Fruit fly (Drosophila melanogaster) whole organism, embryonic: ENCODE measurements around the gene lectin-37Da.

Experiments
- Asciz ChIP-seq: fragments of 200-800 bp; sonication (Bioruptor generic); optimal IDR thresholded peaks from 2 replicates; lab custom pipeline; 2017; ENCODE audit warnings: missing biosample characterization, mild to moderate bottlenecking, missing genetic modification characterization, missing genetic modification reagents
- CG12071 ChIP-seq: fragments of 200-800 bp; sonication (Bioruptor generic); optimal IDR thresholded peaks from 3 replicates; lab custom pipeline; 2018; ENCODE audit warnings: missing biosample characterization, mild to moderate bottlenecking, missing genetic modification characterization
- CG13894 ChIP-seq: fragments of 200-800 bp; sonication (Bioruptor generic); optimal IDR thresholded peaks from 3 replicates; lab custom pipeline; 2018; ENCODE audit warnings: missing biosample characterization, mild to moderate bottlenecking, missing genetic modification characterization, moderate library complexity
- CG14014 ChIP-seq: fragments of 200-800 bp; sonication (Bioruptor generic); IDR thresholded peaks from 2 replicates; pipeline ENCODE4 v1.3.6; 2022; ENCODE audit warnings: missing biosample characterization, missing genetic modification characterization
- CG14050 ChIP-seq: fragments of 200-800 bp; sonication (Bioruptor generic); IDR thresholded peaks from 3 replicates; pipeline ENCODE4 v1.3.6; 2022; ENCODE audit warnings: missing biosample characterization, missing genetic modification characterization
- CG14860 ChIP-seq: fragments of 200-800 bp; sonication (Bioruptor generic); IDR thresholded peaks from 3 replicates; pipeline ENCODE4 v1.3.6; 2022; ENCODE audit warnings: missing biosample characterization, missing genetic modification characterization; ENCODE audit not compliant: partially characterized antibody
- CG15514 ChIP-seq: fragments of 200-800 bp; sonication (Bioruptor generic); optimal IDR thresholded peaks from 3 replicates; lab custom pipeline; 2017; ENCODE audit warnings: missing biosample characterization, missing genetic modification characterization, mild to moderate bottlenecking, moderate library complexity, missing genetic modification reagents
- CG1603 ChIP-seq: fragments of 200-800 bp; sonication (Bioruptor generic); optimal IDR thresholded peaks from 2 replicates; lab custom pipeline; 2019; ENCODE audit warnings: missing biosample characterization, mild to moderate bottlenecking, missing genetic modification characterization, moderate library complexity
- CG17912 ChIP-seq: fragments of 200-800 bp; sonication (Bioruptor generic); optimal IDR thresholded peaks from 2 replicates; lab custom pipeline; 2018; ENCODE audit warnings: missing biosample characterization, mild to moderate bottlenecking, missing genetic modification characterization
- CG18262 ChIP-seq: fragments of 200-800 bp; optimal IDR thresholded peaks from 3 replicates; lab custom pipeline; 2019; ENCODE audit warnings: missing biosample characterization, mild to moderate bottlenecking, missing genetic modification characterization, moderate library complexity
- CG1832 ChIP-seq: fragments of 200-800 bp; sonication (Bioruptor generic); optimal IDR thresholded peaks from 2 replicates; lab custom pipeline; 2017; ENCODE audit warnings: missing biosample characterization, mild to moderate bottlenecking, missing genetic modification characterization, inconsistent platforms
- CG2116 ChIP-seq: fragments of 200-800 bp; sonication (Bioruptor generic); optimal IDR thresholded peaks from 3 replicates; lab custom pipeline; 2018; ENCODE audit warnings: missing biosample characterization, mild to moderate bottlenecking, missing genetic modification characterization
- CG2712 ChIP-seq: fragments of 200-800 bp; optimal IDR thresholded peaks from 3 replicates; lab custom pipeline; 2019; ENCODE audit warnings: missing biosample characterization, mild to moderate bottlenecking, missing genetic modification characterization, moderate library complexity
- CG3407 ChIP-seq: fragments of 200-800 bp; sonication (Bioruptor generic); optimal IDR thresholded peaks from 2 replicates; lab custom pipeline; 2018; ENCODE audit warnings: missing biosample characterization, mild to moderate bottlenecking, missing genetic modification characterization
- CG7357 ChIP-seq: fragments of 200-800 bp; sonication (Bioruptor generic); IDR thresholded peaks from 3 replicates; pipeline ENCODE4 v1.3.6; 2022; ENCODE audit warnings: missing biosample characterization, missing genetic modification characterization
- CG7372 ChIP-seq: fragments of 200-800 bp; sonication (Bioruptor generic); IDR thresholded peaks from 2 replicates; pipeline ENCODE4 v1.3.6; 2022; ENCODE audit warnings: missing biosample characterization, missing genetic modification characterization
- CG9876 ChIP-seq: fragments of 200-800 bp; sonication (Bioruptor generic); optimal IDR thresholded peaks from 2 replicates; lab custom pipeline; 2016; ENCODE audit warnings: missing biosample characterization, missing genetic modification characterization
- Dp ChIP-seq: fragments of 200-800 bp; sonication (Bioruptor generic); optimal IDR thresholded peaks from 2 replicates; lab custom pipeline; 2018; ENCODE audit warnings: missing biosample characterization, mild to moderate bottlenecking, missing genetic modification characterization, moderate library complexity
- E2f2 ChIP-seq: fragments of 200-800 bp; sonication (Bioruptor generic); IDR thresholded peaks from 2 replicates; pipeline ENCODE4 v1.3.6; 2022; ENCODE audit warnings: missing biosample characterization, missing genetic modification characterization
- Fer3 ChIP-seq: fragments of 200-800 bp; sonication (Bioruptor generic); optimal IDR thresholded peaks from 2 replicates; lab custom pipeline; 2018; ENCODE audit warnings: missing biosample characterization, mild to moderate bottlenecking, missing genetic modification characterization, moderate library complexity
- H15 ChIP-seq: fragments of 200-800 bp; sonication (Bioruptor generic); IDR thresholded peaks from 3 replicates; pipeline ENCODE4 v1.3.6; 2022; ENCODE audit warnings: missing biosample characterization, missing genetic modification characterization
- HLH54F ChIP-seq: fragments of 200-800 bp; sonication (Bioruptor generic); optimal IDR thresholded peaks from 3 replicates; lab custom pipeline; 2016; ENCODE audit warnings: missing biosample characterization, missing genetic modification characterization
- Hand ChIP-seq: fragments of 200-800 bp; sonication (Bioruptor generic); optimal IDR thresholded peaks from 2 replicates; lab custom pipeline; 2017; ENCODE audit warnings: mild to moderate bottlenecking, missing biosample characterization, missing genetic modification reagents, missing genetic modification characterization
- Hmx ChIP-seq: fragments of 200-800 bp; sonication (Bioruptor generic); optimal IDR thresholded peaks from 2 replicates; lab custom pipeline; 2016; ENCODE audit warnings: missing biosample characterization, missing genetic modification characterization
- Hr39 ChIP-seq: fragments of >200 bp; optimal IDR thresholded peaks from 2 replicates; lab custom pipeline; 2017
- Hsf ChIP-seq: fragments of 200-800 bp; sonication (Bioruptor generic); optimal IDR thresholded peaks from 3 replicates; lab custom pipeline; 2016; ENCODE audit warnings: missing biosample characterization, missing genetic modification characterization
- Lpt ChIP-seq: fragments of >200 bp; optimal IDR thresholded peaks from 2 replicates; lab custom pipeline; 2018; ENCODE audit warnings: missing biosample characterization, missing genetic modification characterization
- NC2β ChIP-seq: fragments of 200-800 bp; sonication (Bioruptor generic); optimal IDR thresholded peaks from 2 replicates; lab custom pipeline; 2016; ENCODE audit warnings: missing biosample characterization, missing genetic modification characterization
- Sox102F ChIP-seq: fragments of 200-800 bp; sonication (Bioruptor generic); optimal IDR thresholded peaks from 2 replicates; lab custom pipeline; 2018; ENCODE audit warnings: missing biosample characterization, mild to moderate bottlenecking, missing genetic modification characterization, moderate library complexity
- Vsx1 ChIP-seq: fragments of 200-800 bp; sonication (Bioruptor generic); optimal IDR thresholded peaks from 2 replicates; lab custom pipeline; 2017; ENCODE audit warnings: missing biosample characterization, mild to moderate bottlenecking, missing genetic modification characterization, missing genetic modification reagents
- amos ChIP-seq: fragments of 200-800 bp; sonication (Bioruptor generic); IDR thresholded peaks from 2 replicates; pipeline ENCODE4 v1.3.6; 2022; ENCODE audit warnings: missing biosample characterization, missing genetic modification characterization; ENCODE audit not compliant: partially characterized antibody
- aop ChIP-seq: fragments of 200-800 bp; sonication (Bioruptor generic); IDR thresholded peaks from 2 replicates; pipeline ENCODE4 v1.3.6; 2022; ENCODE audit warnings: missing biosample characterization, missing genetic modification characterization
- ara ChIP-seq: fragments of 200-800 bp; sonication (Bioruptor generic); IDR thresholded peaks from 2 replicates; pipeline ENCODE4 v1.3.6; 2022; ENCODE audit warnings: missing biosample characterization, missing genetic modification characterization
- bowl ChIP-seq: fragments of 200-800 bp; sonication (Bioruptor generic); IDR thresholded peaks from 2 replicates; pipeline ENCODE4 v1.3.6; 2022; ENCODE audit warnings: missing biosample characterization, missing genetic modification characterization
- crp ChIP-seq, 2 experiments: fragments of 200-800 bp; sonication (Bioruptor generic); optimal IDR thresholded peaks; 2 replicates in 1 of 2; 3 replicates in 1 of 2; lab custom pipeline; 2017; ENCODE audit warnings: missing biosample characterization in 2 of 2, missing genetic modification characterization in 2 of 2, mild to moderate bottlenecking in 1 of 2, moderate library complexity in 1 of 2
- disco-r ChIP-seq: fragments of 200-800 bp; sonication (Bioruptor generic); optimal IDR thresholded peaks from 2 replicates; lab custom pipeline; 2016; ENCODE audit warnings: missing biosample characterization, missing genetic modification characterization
- ewg ChIP-seq: fragments of 200-800 bp; sonication (Bioruptor generic); optimal IDR thresholded peaks from 3 replicates; lab custom pipeline; 2017; ENCODE audit warnings: mild to moderate bottlenecking, missing biosample characterization, missing genetic modification reagents, missing genetic modification characterization
- gcm2 ChIP-seq: fragments of 200-800 bp; sonication (Bioruptor generic); optimal IDR thresholded peaks from 2 replicates; lab custom pipeline; 2016; ENCODE audit warnings: missing biosample characterization, missing genetic modification characterization
- gsb-n ChIP-seq: fragments of 200-800 bp; sonication (Bioruptor generic); optimal IDR thresholded peaks from 3 replicates; lab custom pipeline; 2018; ENCODE audit warnings: missing biosample characterization, mild to moderate bottlenecking, missing genetic modification characterization
- hbn ChIP-seq: fragments of 200-800 bp; sonication (Bioruptor generic); IDR thresholded peaks from 2 replicates; pipeline ENCODE4 v1.3.6; 2022; ENCODE audit warnings: missing biosample characterization, missing genetic modification characterization; ENCODE audit not compliant: partially characterized antibody
- pita ChIP-seq: fragments of 200-800 bp; sonication (Bioruptor generic); optimal IDR thresholded peaks from 2 replicates; lab custom pipeline; 2017; ENCODE audit warnings: missing biosample characterization, mild to moderate bottlenecking, missing genetic modification characterization
- pnt ChIP-seq: fragments of 200-800 bp; sonication (Bioruptor generic); optimal IDR thresholded peaks from 3 replicates; lab custom pipeline; 2016; ENCODE audit warnings: missing biosample characterization, missing genetic modification characterization
- pros ChIP-seq: fragments of 200-800 bp; sonication (Bioruptor generic); optimal IDR thresholded peaks from 3 replicates; lab custom pipeline; 2019; ENCODE audit warnings: missing biosample characterization, mild to moderate bottlenecking, missing genetic modification characterization, moderate library complexity
- repo ChIP-seq: fragments of 200-800 bp; sonication (Bioruptor generic); optimal IDR thresholded peaks from 2 replicates; lab custom pipeline; 2016; ENCODE audit warnings: missing biosample characterization, missing genetic modification characterization
- schlank ChIP-seq: fragments of 200-800 bp; sonication (Bioruptor generic); optimal IDR thresholded peaks from 2 replicates; lab custom pipeline; 2018; ENCODE audit warnings: missing biosample characterization, mild to moderate bottlenecking, missing genetic modification characterization
- sens ChIP-seq: fragments of 200-800 bp; sonication (Bioruptor generic); peaks from one replicate; lab custom pipeline; 2016; ENCODE audit warnings: missing biosample characterization, missing genetic modification characterization
- unpg ChIP-seq: fragments of 200-800 bp; sonication (Bioruptor generic); optimal IDR thresholded peaks from 3 replicates; lab custom pipeline; 2018; ENCODE audit warnings: missing biosample characterization, mild to moderate bottlenecking, missing genetic modification characterization, moderate library complexity
- z ChIP-seq: fragments of 200-800 bp; sonication (Bioruptor generic); IDR thresholded peaks from 3 replicates; pipeline ENCODE4 v1.3.6; 2022; ENCODE audit warnings: missing biosample characterization, missing genetic modification characterization

Gene lectin-37Da

dm6 chr2L:19398317-19399234, 19.5 kb upstream of the lectin-37Da start, which contains the start of gene CG17544 (continued):
- peak; percentile 84 for TF ChIP-seq sens (GFP tag; lab: Kevin White, UChicago)
- no peak for TF ChIP-seq CG9876 (GFP tag; lab: Kevin White, UChicago)
- peak; percentile 44 for TF ChIP-seq CG17912 (GFP tag; lab: Kevin White, UChicago)
- TF ChIP-seq CG1603 (tag; lab: Kevin White, UChicago), result peak; percentile 13
- no peak for TF ChIP-seq Hmx
- TF ChIP-seq Hand (GFP tag; lab: Kevin White, UChicago), result peak; percentile 88
- peak; percentile 21 for TF ChIP-seq CG2116 (GFP tag; lab: Kevin White, UChicago)
- peak; percentile 84 for TF ChIP-seq CG13894
- TF ChIP-seq Fer3 (tag; lab: Kevin White, UChicago), result peak; percentile 68
- TF ChIP-seq amos (GFP tag; lab: Robert Waterston, UW), result peak; percentile 42; the same call in 1 of the 2 replicates
- 0 out of 2 replicates have a peak, but pooled peaks have one; percentile 24 for TF ChIP-seq aop
- peak; percentile 26 for TF ChIP-seq Hsf (GFP tag; lab: Kevin White, UChicago)
- peak; percentile 33 for TF ChIP-seq pnt (GFP tag; lab: Kevin White, UChicago)
- TF ChIP-seq pita (GFP tag; lab: Kevin White, UChicago), result no peak
- peak; percentile 48 for TF ChIP-seq CG14014
- TF ChIP-seq CG15514 (GFP tag; lab: Kevin White, UChicago), result peak; percentile 40
- peak; percentile 87 for TF ChIP-seq CG1832 (GFP tag; lab: Kevin White, UChicago)
- peak; percentile 35 for TF ChIP-seq HLH54F
- TF ChIP-seq CG12071 (GFP tag; lab: Kevin White, UChicago), result peak; percentile 35
- no peak for TF ChIP-seq disco-r (GFP tag; lab: Kevin White, UChicago)
- TF ChIP-seq schlank (tag; lab: Kevin White, UChicago), result peak; percentile 19
- peak; percentile 64 for TF ChIP-seq Asciz (GFP tag; lab: Kevin White, UChicago)
- no peak for TF ChIP-seq NC2β (GFP tag; lab: Kevin White, UChicago)
- no peak for TF ChIP-seq Lpt (GFP tag; lab: Kevin White, UChicago)
- TF ChIP-seq Sox102F (GFP tag; lab: Kevin White, UChicago), result peak; percentile 71
- TF ChIP-seq gcm2 (GFP tag; lab: Kevin White, UChicago), result no peak
- TF ChIP-seq CG3407 (GFP tag; lab: Kevin White, UChicago), result peak; percentile 36
- TF ChIP-seq Hr39 (lab: Kevin White, UChicago), result no peak
- no peak for TF ChIP-seq repo (GFP tag; lab: Kevin White, UChicago)
- peak; percentile 92 for TF ChIP-seq CG18262 (tag; lab: Kevin White, UChicago)
- no peak for TF ChIP-seq hbn
- no peak for TF ChIP-seq bowl (GFP tag; lab: Robert Waterston, UW)
- no peak for TF ChIP-seq z (GFP tag; lab: Robert Waterston, UW)
- peak; percentile 62 for TF ChIP-seq ewg
- no peak for TF ChIP-seq Dp (GFP tag; lab: Kevin White, UChicago)
- peak; percentile 49; the same call in 1 of the 2 replicates for TF ChIP-seq E2f2 (GFP tag; lab: Robert Waterston, UW)
- peak; percentile 89 for TF ChIP-seq CG2712 (tag; lab: Kevin White, UChicago)
- peak; percentile 53 for TF ChIP-seq Vsx1
- no peak for TF ChIP-seq ara (GFP tag; lab: Robert Waterston, UW)
- TF ChIP-seq H15, result peak; percentile 11; the same call in 1 of the 3 replicates
- TF ChIP-seq CG14860 (GFP tag; lab: Robert Waterston, UW), result peak; percentile 61; the same call in 2 of the 3 replicates
- peak; percentile 53 for TF ChIP-seq unpg
- TF ChIP-seq CG14050 (GFP tag; lab: Robert Waterston, UW), result no peak; the same call in 2 of the 3 replicates
- TF ChIP-seq crp (GFP tag; optimal IDR thresholded peaks at IDR 0.05; lab: Kevin White, UChicago), result peak in 1 of 2 experiments; percentile 34
- peak; percentile 25 for TF ChIP-seq CG7372 (GFP tag; lab: Robert Waterston, UW)
- 0 out of 3 replicates have a peak, but pooled peaks have one; percentile 42 for TF ChIP-seq CG7357 (GFP tag; lab: Robert Waterston, UW)
- TF ChIP-seq pros, result peak; percentile 54
- TF ChIP-seq gsb-n (tag; lab: Kevin White, UChicago), result peak; percentile 60
